Fruit fly (Drosophila melanogaster) whole organism, adult: ENCODE data around the gene CG1416.

ENCODE experiments used
- CG12768 ChIP-seq: fragments of 200-800 bp; sonication (Bioruptor generic); optimal IDR thresholded peaks from 2 replicates; lab custom pipeline; 2017; ENCODE audit warnings: missing biosample characterization, missing genetic modification characterization, mild to moderate bottlenecking, moderate library complexity, missing genetic modification reagents
- CG1620 ChIP-seq: fragments of 200-800 bp; sonication (Bioruptor generic); optimal IDR thresholded peaks from 2 replicates; lab custom pipeline; 2016; ENCODE audit warnings: missing biosample characterization, missing genetic modification characterization
- CG5204 ChIP-seq: fragments of 200-800 bp; sonication (Bioruptor generic); optimal IDR thresholded peaks from 2 replicates; lab custom pipeline; 2016; ENCODE audit warnings: missing biosample characterization, missing genetic modification characterization
- CG7101 ChIP-seq: fragments of 200-800 bp; sonication (Bioruptor generic); optimal IDR thresholded peaks from 2 replicates; lab custom pipeline; 2018; ENCODE audit warnings: missing biosample characterization, mild to moderate bottlenecking, missing genetic modification characterization, moderate library complexity
- Clk ChIP-seq: fragments of 200-800 bp; sonication (Bioruptor generic); optimal IDR thresholded peaks from 2 replicates; lab custom pipeline; 2017; ENCODE audit warnings: missing biosample characterization, missing genetic modification characterization
- Crg-1 ChIP-seq: fragments of 200-800 bp; sonication (Bioruptor generic); optimal IDR thresholded peaks from 2 replicates; lab custom pipeline; 2016; ENCODE audit warnings: missing biosample characterization, missing genetic modification characterization
- Hr96 ChIP-seq: fragments of 200-800 bp; sonication (Bioruptor generic); optimal IDR thresholded peaks from 2 replicates; lab custom pipeline; 2016; ENCODE audit warnings: missing biosample characterization, missing genetic modification characterization
- Mnt ChIP-seq: fragments of 200-800 bp; sonication (Bioruptor generic); optimal IDR thresholded peaks from 2 replicates; lab custom pipeline; 2016; ENCODE audit warnings: missing biosample characterization, mild to moderate bottlenecking, missing genetic modification characterization
- cic ChIP-seq: fragments of 200-800 bp; sonication (Bioruptor generic); optimal IDR thresholded peaks from 2 replicates; lab custom pipeline; 2017; ENCODE audit warnings: missing biosample characterization, mild to moderate bottlenecking, missing genetic modification characterization, moderate library complexity
- kay ChIP-seq: fragments of 200-800 bp; sonication (Bioruptor generic); peaks from one replicate; lab custom pipeline; 2016; ENCODE audit warnings: missing biosample characterization, missing genetic modification characterization, borderline replicate concordance
- ovo ChIP-seq: fragments of 200-800 bp; sonication (Bioruptor generic); optimal IDR thresholded peaks from 2 replicates; lab custom pipeline; 2016; ENCODE audit warnings: missing biosample characterization, missing genetic modification characterization
- tj ChIP-seq: fragments of 200-800 bp; sonication (Bioruptor generic); optimal IDR thresholded peaks from 3 replicates; lab custom pipeline; 2017; ENCODE audit warnings: missing biosample characterization, mild to moderate bottlenecking, missing genetic modification characterization, moderate library complexity
- toe ChIP-seq: fragments of 200-800 bp; sonication (Bioruptor generic); optimal IDR thresholded peaks from 2 replicates; lab custom pipeline; 2016; ENCODE audit warnings: missing biosample characterization, missing genetic modification characterization

DNA sequence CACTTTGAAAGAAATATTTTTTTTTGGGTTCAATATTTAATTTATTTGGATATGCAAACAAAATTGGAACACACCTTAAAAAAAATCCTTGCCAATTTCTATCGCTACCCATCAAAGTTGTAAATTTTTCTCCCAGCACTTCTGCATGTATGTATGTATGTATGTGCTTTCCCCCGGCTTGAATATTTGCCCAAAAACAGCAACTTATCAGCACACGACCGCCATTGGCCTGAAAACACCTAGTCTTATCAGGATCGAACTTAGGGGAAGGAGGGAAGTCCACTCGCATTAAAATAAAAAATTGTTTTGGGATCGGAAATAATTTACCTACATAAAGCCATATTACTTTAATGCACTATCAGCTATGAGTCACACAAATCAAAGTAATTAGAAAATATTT, 3.8 kb upstream of the CG1416 start:
- TF ChIP-seq CG1620: no peak
- no peak for TF ChIP-seq CG5204
- no peak for TF ChIP-seq Mnt (GFP tag; lab: Kevin White, UChicago)
- TF ChIP-seq ovo (GFP tag; lab: Kevin White, UChicago): no peak
- no peak for TF ChIP-seq Hr96 (GFP tag; lab: Kevin White, UChicago)
- no peak for TF ChIP-seq CG7101
- no peak for TF ChIP-seq tj (GFP tag; lab: Kevin White, UChicago)
- TF ChIP-seq Crg-1 (GFP tag; lab: Kevin White, UChicago): no peak
- TF ChIP-seq kay (GFP tag; lab: Kevin White, UChicago): no peak
- no peak for TF ChIP-seq Clk (GFP tag; lab: Kevin White, UChicago)
- no peak for TF ChIP-seq CG12768 (GFP tag; lab: Kevin White, UChicago)
- TF ChIP-seq cic: no peak
- TF ChIP-seq toe (GFP tag; lab: Kevin White, UChicago): no peak
